Worm (Caenorhabditis elegans) whole organism, L3 larva: ENCODE results near the gene lipl-1.

ENCODE experiments used
- R02D3.7 ChIP-seq: fragments of 150-350 bp; optimal IDR thresholded peaks from 2 replicates; lab custom pipeline; 2014; ENCODE audit warnings: missing biosample characterization, missing genetic modification characterization
- eor-1 ChIP-seq, 2 experiments: fragments of 150-350 bp; optimal IDR thresholded peaks; 2 replicates each; lab custom pipeline; 2014 to 2018; ENCODE audit warnings: missing biosample characterization in 2 of 2, missing genetic modification characterization in 2 of 2
- nhr-11 ChIP-seq: fragments of 150-350 bp; optimal IDR thresholded peaks from 2 replicates; lab custom pipeline; 2014; ENCODE audit warnings: missing biosample characterization, missing genetic modification characterization
- tbx-2 ChIP-seq: sonication (generic microtip); optimal IDR thresholded peaks from 2 replicates; lab custom pipeline; 2016; ENCODE audit warnings: mild to moderate bottlenecking, missing genetic modification characterization, missing compliant biosample characterization
- unc-62 ChIP-seq: fragments of 150-350 bp; sonication (generic microtip); optimal IDR thresholded peaks from 4 replicates; lab custom pipeline; 2014; ENCODE audit warnings: missing biosample characterization, missing genetic modification reagents, missing genetic modification characterization

ce11 chrV:12968555-12968954 lies 48.8 kb downstream of the lipl-1 start, which contains the start of gene lin-46:
- TF ChIP-seq unc-62 (GFP tag; lab: Kevin White, UChicago) (no peak), nhr-11 (no peak), R02D3.7 (tag; lab: Kevin White, UChicago) (no peak), eor-1 (tag; optimal IDR thresholded peaks at IDR 0.05; lab: Kevin White, UChicago) (no peak), tbx-2 (tag; lab: Kevin White, UChicago) (no peak)
